Worm (Caenorhabditis elegans) whole organism, L1 larva: Measurements from ENCODE around the gene C17E7.13.

Source experiments
- jun-1 ChIP-seq: fragments of 150-350 bp; optimal IDR thresholded peaks from 2 replicates; lab custom pipeline; 2014; ENCODE audit warnings: missing biosample characterization, missing genetic modification reagents, missing genetic modification characterization
- mef-2 ChIP-seq: fragments of 150-350 bp; optimal IDR thresholded peaks from 2 replicates; lab custom pipeline; 2014; ENCODE audit warnings: missing biosample characterization, missing genetic modification characterization
- unc-98 ChIP-seq: fragments of 200-800 bp; sonication (Bioruptor generic); IDR thresholded peaks from 2 replicates; pipeline ENCODE4 v1.3.6; 2022; ENCODE audit warnings: missing genetic modification characterization, missing compliant biosample characterization
- zag-1 ChIP-seq: fragments of 150-350 bp; optimal IDR thresholded peaks from 2 replicates; lab custom pipeline; 2014; ENCODE audit warnings: missing biosample characterization, missing genetic modification characterization
- ztf-11 ChIP-seq, 2 experiments: sonication (generic microtip); optimal IDR thresholded peaks; 2 replicates each; lab custom pipeline; 2016 to 2017; ENCODE audit warnings: missing genetic modification characterization in 2 of 2, missing biosample characterization in 1 of 2, missing compliant biosample characterization in 1 of 2

- TF ChIP-seq jun-1 (tag; lab: Kevin White, UChicago) = no peak
- no peak for TF ChIP-seq mef-2 (tag; lab: Kevin White, UChicago)
- no peak for TF ChIP-seq zag-1 (tag; lab: Kevin White, UChicago)
- TF ChIP-seq ztf-11 (tag; optimal IDR thresholded peaks at IDR 0.05; lab: Kevin White, UChicago) = no peak
- TF ChIP-seq unc-98 (GFP tag; lab: Robert Waterston, UW) = no peak
These were observed 24.0 kb upstream of the C17E7.13 start for ce11 chrV:3913131-3913530.
